Worm (Caenorhabditis elegans) whole organism, L1 larva: Measurements from ENCODE around the gene sre-52.

Experiments used
- ama-1 ChIP-seq: fragments of 150-350 bp; optimal IDR thresholded peaks from 2 replicates; lab custom pipeline; 2014
- lsy-2 ChIP-seq, 2 experiments: fragments of 150-350 bp; optimal IDR thresholded peaks; 2 replicates each; lab custom pipeline; 2014; ENCODE audit warnings: missing biosample characterization in 2 of 2, missing genetic modification characterization in 2 of 2
- nhr-77 ChIP-seq: fragments of 150-350 bp; optimal IDR thresholded peaks from 2 replicates; lab custom pipeline; 2014; ENCODE audit warnings: missing biosample characterization, missing genetic modification characterization

ce11 chrII:12328994-12329393 is 6.5 kb upstream of the sre-52 start, which contains the start of gene sre-55:
- TF ChIP-seq lsy-2 (tag; optimal IDR thresholded peaks at IDR 0.05; lab: Kevin White, UChicago) (no peak), nhr-77 (no peak), ama-1 (lab: Kevin White, UChicago) (no peak)
